Worm (Caenorhabditis elegans) whole organism, midembryonic: ENCODE data around the gene dmsr-16.

Experiments used
- T22C8.4 ChIP-seq: fragments of 200-800 bp; sonication (Bioruptor generic); IDR thresholded peaks from 2 replicates; pipeline ENCODE4 v1.3.6; 2022; ENCODE audit warnings: missing genetic modification characterization, missing compliant biosample characterization
- cog-1 ChIP-seq: sonication (generic microtip); optimal IDR thresholded peaks from 2 replicates; lab custom pipeline; 2016; ENCODE audit warnings: missing genetic modification characterization, missing compliant biosample characterization
- flt-1 ChIP-seq: fragments of 200-800 bp; sonication (Bioruptor generic); IDR thresholded peaks from 2 replicates; pipeline ENCODE4 v1.3.6; 2022; ENCODE audit warnings: missing genetic modification characterization, missing compliant biosample characterization
- klf-2 ChIP-seq: fragments of 200-800 bp; sonication (Bioruptor generic); conservative IDR thresholded peaks from 2 replicates; pipeline ENCODE4 v1.3.6; 2022; ENCODE audit warnings: missing genetic modification reagents, missing genetic modification characterization, missing compliant biosample characterization
- med-1 ChIP-seq: sonication (generic microtip); optimal IDR thresholded peaks from 2 replicates; lab custom pipeline; 2017; ENCODE audit warnings: missing genetic modification characterization, mild to moderate bottlenecking, missing compliant biosample characterization, antibody characterized with exemption, missing genetic modification reagents; ENCODE audit not compliant: insufficient read depth
- ref-1 ChIP-seq: fragments of 200-800 bp; sonication (Bioruptor generic); conservative IDR thresholded peaks from 2 replicates; pipeline ENCODE4 v1.3.6; 2022; ENCODE audit warnings: missing genetic modification reagents, missing genetic modification characterization, missing compliant biosample characterization
- tab-1 ChIP-seq: fragments of 200-800 bp; sonication (Bioruptor generic); IDR thresholded peaks from 2 replicates; pipeline ENCODE4 v1.3.6; 2022; ENCODE audit warnings: missing genetic modification characterization, missing compliant biosample characterization

- no peak for TF ChIP-seq tab-1 (GFP tag; lab: Robert Waterston, UW)
- TF ChIP-seq flt-1: no peak
- no peak for TF ChIP-seq cog-1 (tag; lab: Kevin White, UChicago)
- TF ChIP-seq med-1 (GFP tag; lab: Kevin White, UChicago): no peak
- TF ChIP-seq T22C8.4 (GFP tag; lab: Robert Waterston, UW): no peak
- no peak for TF ChIP-seq ref-1 (GFP tag; lab: Robert Waterston, UW)
- no peak for TF ChIP-seq klf-2 (GFP tag; lab: Robert Waterston, UW)
Observed at ce11 chrV:6835242-6835641, 26.4 kb upstream of the dmsr-16 start, which contains the start of the genes T15B7.14 and col-143.
